Worm (Caenorhabditis elegans): ENCODE measurements around the gene Y46D2A.1.

ce11 chrII:3284558-3284957 is 37.8 kb upstream of the Y46D2A.1 start, which contains the start of gene scl-15:
- TF ChIP-seq lin-11 (tag; optimal IDR thresholded peaks at IDR 0.05) (no peak), blmp-1 (tag; optimal IDR thresholded peaks at IDR 0.05; ENCODE audit: insufficient read depth) (no peak), mab-5 (tag; optimal IDR thresholded peaks at IDR 0.05) (no peak), elt-3 (tag; optimal IDR thresholded peaks at IDR 0.05) (no peak), nhr-25 (tag; optimal IDR thresholded peaks at IDR 0.05) (no peak), skn-1 (tag; optimal IDR thresholded peaks at IDR 0.05) (no peak), alr-1 (tag; optimal IDR thresholded peaks at IDR 0.05) (no peak), fos-1 (tag; optimal IDR thresholded peaks at IDR 0.05) (no peak), mdl-1 (tag; optimal IDR thresholded peaks at IDR 0.05) (no peak), ZK546.5 (tag; optimal IDR thresholded peaks at IDR 0.05) (no peak), unc-62 (GFP tag; optimal IDR thresholded peaks at IDR 0.05) (no peak)

Data from whole organism, L2 larva.